Worm (Caenorhabditis elegans): ENCODE data around the gene F20C5.5.

DNA sequence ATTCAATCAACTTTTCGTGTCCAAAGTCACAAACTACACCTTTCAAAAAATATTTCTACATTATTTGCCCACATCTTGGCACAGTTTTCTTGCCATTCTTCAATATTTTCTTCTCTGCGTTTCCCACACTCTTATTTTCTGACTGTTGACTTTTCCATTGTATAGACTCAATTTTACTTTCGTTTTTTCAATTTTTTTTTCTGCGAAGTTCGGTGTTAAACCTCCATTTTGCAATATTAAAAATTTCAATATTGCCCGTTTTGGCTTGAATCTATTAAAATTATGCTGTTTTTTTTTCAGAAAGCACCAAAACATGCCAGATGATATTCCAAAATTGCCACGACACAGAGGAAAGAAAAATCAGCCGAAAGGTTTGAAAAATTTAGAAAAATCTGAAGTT lies 4.9 kb downstream of the F20C5.5 start, which contains the start of gene cdc-50.B:
- no peak for TF ChIP-seq cog-1 (tag; optimal IDR thresholded peaks at IDR 0.05)
- no peak for TF ChIP-seq T22C8.4 (GFP tag; IDR thresholded peaks at IDR 0.05)
- TF ChIP-seq ztf-23 (GFP tag; IDR thresholded peaks at IDR 0.05) = no peak
- no peak for TF ChIP-seq tab-1 (GFP tag; IDR thresholded peaks at IDR 0.05)
- TF ChIP-seq ref-1 (GFP tag; conservative IDR thresholded peaks at IDR 0.05) = no peak
- no peak for TF ChIP-seq flt-1 (GFP tag; IDR thresholded peaks at IDR 0.05)

Measured in whole organism, midembryonic.